Fruit fly (Drosophila melanogaster): ENCODE results near the gene Wnt10.

DNA sequence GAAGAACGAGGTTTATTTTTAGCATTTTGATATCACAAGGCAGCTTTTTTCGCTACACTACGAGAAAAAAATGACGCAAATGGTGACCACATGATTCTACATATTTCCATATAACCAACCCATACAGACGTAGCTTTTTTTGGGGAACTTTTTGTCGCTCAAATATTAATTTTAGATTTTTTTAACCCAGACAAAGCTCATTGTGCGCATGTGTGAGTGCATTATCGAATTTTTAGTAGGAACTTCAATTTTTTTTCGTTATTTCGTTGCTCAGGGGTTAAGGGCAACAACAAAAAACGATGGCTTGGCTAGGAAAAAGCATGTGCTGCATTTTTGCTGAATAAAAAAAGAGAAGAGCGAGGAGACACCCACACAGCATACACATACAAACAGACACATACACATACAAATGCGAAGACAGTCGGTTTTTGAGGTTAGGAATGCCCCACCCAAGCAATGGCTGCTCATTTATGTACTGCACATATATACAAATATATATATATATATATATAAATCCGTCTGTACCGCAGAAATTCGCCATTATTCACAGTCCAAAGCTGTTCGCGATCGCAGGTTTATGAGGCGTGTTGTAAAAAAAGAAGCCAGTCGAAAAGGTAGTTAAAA is 61.2 kb downstream of the Wnt10 start:
- no peak for TF ChIP-seq Dll (optimal IDR thresholded peaks at IDR 0.05)
- no peak for TF ChIP-seq EcR (GFP tag; optimal IDR thresholded peaks at IDR 0.05)
- TF ChIP-seq pan (optimal IDR thresholded peaks at IDR 0.05), result no peak

Measured in whole organism.